Fruit fly (Drosophila melanogaster): ENCODE results near the gene Toll-9.

The Toll-9 gene

DNA sequence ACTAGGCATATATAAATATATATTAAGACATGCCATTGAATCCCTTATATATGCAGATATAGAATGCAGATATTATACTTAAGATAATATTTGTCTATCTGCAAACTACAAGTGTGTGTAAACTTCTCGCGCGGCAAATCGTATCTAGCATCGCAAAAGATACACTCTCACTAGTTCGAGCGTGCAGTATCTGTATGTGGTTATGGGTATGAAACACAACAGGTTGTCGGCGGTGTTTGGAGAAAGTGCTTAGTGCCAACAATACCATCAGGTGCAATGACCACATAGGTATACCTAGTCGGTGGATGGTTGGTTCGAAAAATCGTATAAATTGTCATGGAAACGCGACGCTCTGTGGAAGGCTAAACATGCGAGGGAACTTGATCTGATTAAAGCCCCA is 38.0 kb upstream of the Toll-9 start (continued):
- no peak for TF ChIP-seq sima (GFP tag; optimal IDR thresholded peaks at IDR 0.05)
- no peak for TF ChIP-seq CG15073 (GFP tag; optimal IDR thresholded peaks at IDR 0.05)
- no peak for TF ChIP-seq hbn (GFP tag; IDR thresholded peaks at IDR 0.05; ENCODE audit: partially characterized antibody)
- TF ChIP-seq chm (GFP tag; IDR thresholded peaks at IDR 0.05): no peak

DNA sequence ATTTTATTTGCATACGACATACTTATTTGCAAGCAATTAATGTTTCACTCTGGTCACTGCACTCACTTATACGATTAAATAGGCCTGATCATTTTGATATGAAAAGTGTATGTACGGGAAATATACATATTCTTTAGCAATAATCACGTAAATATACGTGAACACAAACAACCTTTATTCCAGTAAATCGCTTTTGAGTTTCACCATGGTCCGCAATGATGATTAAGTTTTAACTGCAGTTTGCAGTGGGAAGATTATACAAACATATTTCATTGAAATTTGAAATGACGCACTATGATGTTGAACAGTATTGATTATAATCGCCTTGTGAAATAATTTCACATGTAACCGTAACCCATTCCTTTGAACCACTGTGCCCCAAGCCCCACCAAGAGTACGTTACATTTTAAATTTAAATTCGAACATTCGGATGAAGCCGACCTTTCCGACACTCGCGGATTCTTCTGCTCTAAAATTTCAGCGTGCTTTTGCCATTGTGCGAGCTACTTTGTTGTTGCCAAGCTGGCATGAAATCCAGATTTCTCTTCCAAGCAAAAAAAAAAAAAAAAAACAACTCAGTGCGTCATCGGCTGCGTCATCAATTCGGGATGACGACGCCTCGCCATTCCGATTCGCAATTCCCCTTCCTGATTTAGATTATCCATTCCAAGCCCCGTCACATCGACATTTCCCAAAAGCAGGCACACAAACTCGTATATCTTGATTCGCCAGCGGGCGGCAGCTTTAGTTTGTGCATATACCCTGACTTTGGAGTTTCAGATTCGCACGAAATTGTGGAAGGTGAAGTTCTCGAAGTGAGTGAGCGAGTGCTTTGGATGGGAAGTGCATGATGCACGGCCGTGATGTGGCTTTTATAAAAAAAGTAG is 37.2 kb upstream of the Toll-9 start:
- no peak for TF ChIP-seq CoRest (tag; optimal IDR thresholded peaks at IDR 0.05)
- TF ChIP-seq CG4282 (GFP tag; optimal IDR thresholded peaks at IDR 0.05): no peak
- no peak for TF ChIP-seq bab2 (GFP tag; optimal IDR thresholded peaks at IDR 0.05)
- peak; percentile 9 for TF ChIP-seq sqz (GFP tag; optimal IDR thresholded peaks at IDR 0.05)
- no peak for TF ChIP-seq dmrt99B (tag; optimal IDR thresholded peaks at IDR 0.05)
- peak; percentile 66; the same call in 1 of the 4 replicates for TF ChIP-seq chinmo (GFP tag; IDR thresholded peaks at IDR 0.05; ENCODE audit: partially characterized antibody)
- TF ChIP-seq CG14014 (GFP tag; IDR thresholded peaks at IDR 0.05): no peak
- TF ChIP-seq toy (GFP tag; IDR thresholded peaks at IDR 0.05): no peak
- no peak for TF ChIP-seq gt (GFP tag; IDR thresholded peaks at IDR 0.05)
- TF ChIP-seq CG13894 (tag; optimal IDR thresholded peaks at IDR 0.05): peak; percentile 76
- no peak for TF ChIP-seq corto (GFP tag; optimal IDR thresholded peaks at IDR 0.05)
- no peak for TF ChIP-seq vvl (GFP tag; IDR thresholded peaks at IDR 0.05)
- 0 out of 3 replicates have a peak, but pooled peaks have one; percentile 0 for TF ChIP-seq CG2199 (GFP tag; IDR thresholded peaks at IDR 0.05)
- TF ChIP-seq cg (GFP tag; optimal IDR thresholded peaks at IDR 0.05): no peak
- TF ChIP-seq Nf-YA (GFP tag; IDR thresholded peaks at IDR 0.05): no peak
- TF ChIP-seq pros (GFP tag; optimal IDR thresholded peaks at IDR 0.05): no peak
- no peak for TF ChIP-seq HHEX (GFP tag; optimal IDR thresholded peaks at IDR 0.05)
- TF ChIP-seq CG10431 (GFP tag; optimal IDR thresholded peaks at IDR 0.05): no peak
- no peak for TF ChIP-seq so (GFP tag; IDR thresholded peaks at IDR 0.05)
- peak; percentile 48 for TF ChIP-seq Ets65A (GFP tag)
- peak; percentile 21 for TF ChIP-seq Myb (GFP tag; optimal IDR thresholded peaks at IDR 0.05)
- TF ChIP-seq gem (tag; optimal IDR thresholded peaks at IDR 0.05): peak; percentile 9
- TF ChIP-seq repo (GFP tag; optimal IDR thresholded peaks at IDR 0.05): no peak
- no peak for TF ChIP-seq CG18764 (GFP tag; optimal IDR thresholded peaks at IDR 0.05)
- no peak for TF ChIP-seq Sin3A (optimal IDR thresholded peaks at IDR 0.05)
- TF ChIP-seq btn (GFP tag; optimal IDR thresholded peaks at IDR 0.05): no peak
- peak; percentile 69 for TF ChIP-seq sens (GFP tag)
- peak; percentile 29 for TF ChIP-seq lbe (GFP tag; optimal IDR thresholded peaks at IDR 0.05)
- no peak for TF ChIP-seq mam (GFP tag; optimal IDR thresholded peaks at IDR 0.05)
- no peak for TF ChIP-seq Antp (GFP tag; optimal IDR thresholded peaks at IDR 0.05)
- peak; percentile 22 for TF ChIP-seq nom (GFP tag; optimal IDR thresholded peaks at IDR 0.05)
- TF ChIP-seq CG9437 (GFP tag; optimal IDR thresholded peaks at IDR 0.05): no peak
- no peak for TF ChIP-seq CG4404 (GFP tag; IDR thresholded peaks at IDR 0.05)
- no peak for TF ChIP-seq CG9876 (GFP tag; optimal IDR thresholded peaks at IDR 0.05)
- TF ChIP-seq Med (GFP tag): peak; percentile 68
- TF ChIP-seq D19A (tag; optimal IDR thresholded peaks at IDR 0.05): peak; percentile 17
- TF ChIP-seq eve (GFP tag; optimal IDR thresholded peaks at IDR 0.05): peak in 1 of 2 experiments; percentile 48
- TF ChIP-seq crol (GFP tag; IDR thresholded peaks at IDR 0.05): no peak
- TF ChIP-seq Nf-YB (GFP tag; optimal IDR thresholded peaks at IDR 0.05): no peak
- no peak for TF ChIP-seq CG18476 (GFP tag; optimal IDR thresholded peaks at IDR 0.05)
- TF ChIP-seq bowl (GFP tag; IDR thresholded peaks at IDR 0.05): no peak
- no peak for TF ChIP-seq CG10209 (GFP tag; optimal IDR thresholded peaks at IDR 0.05)
- TF ChIP-seq CG16813 (GFP tag; IDR thresholded peaks at IDR 0.05; ENCODE audit: partially characterized antibody): 0 out of 3 replicates have a peak, but pooled peaks have one; percentile 32
- TF ChIP-seq wdn (GFP tag; IDR thresholded peaks at IDR 0.05): no peak
- no peak for TF ChIP-seq da (GFP tag; optimal IDR thresholded peaks at IDR 0.05)

All from whole organism, embryonic.